Worm (Caenorhabditis elegans): Measurements from ENCODE around the gene clhm-1.

DNA sequence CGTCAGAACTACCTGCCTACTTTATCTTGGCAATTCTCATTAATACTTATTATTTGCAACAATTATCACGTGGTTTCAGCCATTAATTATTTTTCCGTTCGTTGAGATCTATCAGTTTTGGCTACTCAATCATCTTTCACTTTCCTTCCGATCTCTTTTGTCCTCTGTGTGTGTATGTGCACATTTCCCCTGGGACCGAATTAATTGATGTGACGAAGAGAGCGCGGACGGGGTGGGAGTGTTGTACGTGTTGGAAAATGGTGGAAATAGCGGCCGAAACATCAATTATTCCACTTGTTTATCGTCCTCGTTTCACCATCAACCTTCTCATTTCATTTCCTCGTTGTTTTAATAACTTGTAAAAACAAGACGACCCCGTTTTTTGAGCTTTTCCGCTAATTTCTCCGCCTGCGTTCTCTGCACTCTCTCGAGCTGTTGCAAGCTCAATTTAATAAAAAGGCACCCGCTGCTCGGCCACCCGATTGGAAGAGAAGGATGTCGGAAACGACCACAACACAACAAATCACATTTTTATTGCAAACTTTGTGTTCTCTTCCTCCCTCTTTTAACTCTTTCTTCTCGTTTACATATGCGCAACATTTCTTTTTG is 32.4 kb downstream of the clhm-1 start:
- TF ChIP-seq unc-62 (GFP tag; optimal IDR thresholded peaks at IDR 0.05), result no peak
- no peak for TF ChIP-seq lag-1 (GFP tag; IDR thresholded peaks at IDR 0.05)
- no peak for TF ChIP-seq ets-4 (GFP tag; optimal IDR thresholded peaks at IDR 0.05)
- no peak for TF ChIP-seq ceh-91 (GFP tag; IDR thresholded peaks at IDR 0.05)
- TF ChIP-seq tbx-9 (tag; optimal IDR thresholded peaks at IDR 0.05; ENCODE audit: borderline replicate concordance), result no peak
- TF ChIP-seq snpc-1.1 (tag; optimal IDR thresholded peaks at IDR 0.05; ENCODE audit: insufficient read depth), result no peak
- TF ChIP-seq let-607 (tag; optimal IDR thresholded peaks at IDR 0.05), result no peak
- no peak for TF ChIP-seq him-1 (tag; optimal IDR thresholded peaks at IDR 0.05)
- no peak for TF ChIP-seq Y79H2A.3 (GFP tag; conservative IDR thresholded peaks at IDR 0.05)
- TF ChIP-seq nfya-1 (tag; optimal IDR thresholded peaks at IDR 0.05; ENCODE audit: borderline replicate concordance, insufficient read depth), result no peak
- no peak for TF ChIP-seq somi-1 (GFP tag; optimal IDR thresholded peaks at IDR 0.05)
- TF ChIP-seq akir-1 (GFP tag; optimal IDR thresholded peaks at IDR 0.05), result no peak
